Fruit fly (Drosophila melanogaster) whole organism, embryonic: ENCODE measurements around the gene CG6610.

Experiments used
- Ada2b ChIP-seq: fragments of 200-800 bp; sonication (Bioruptor generic); IDR thresholded peaks from 2 replicates; pipeline ENCODE4 v1.3.6; 2022; ENCODE audit warnings: missing biosample characterization, missing genetic modification characterization
- Atf-2 ChIP-seq: fragments of 200-800 bp; sonication (Bioruptor generic); optimal IDR thresholded peaks from 2 replicates; lab custom pipeline; 2016; ENCODE audit warnings: missing biosample characterization, missing genetic modification characterization
- Bgb ChIP-seq: fragments of 200-800 bp; sonication (Bioruptor generic); IDR thresholded peaks from 2 replicates; pipeline ENCODE4 v1.3.6; 2022; ENCODE audit warnings: missing biosample characterization, missing genetic modification characterization; ENCODE audit not compliant: partially characterized antibody
- Bteb2 ChIP-seq: fragments of 200-800 bp; sonication (Bioruptor generic); optimal IDR thresholded peaks from 2 replicates; lab custom pipeline; 2016; ENCODE audit warnings: missing biosample characterization, missing genetic modification characterization
- CG11560 ChIP-seq: fragments of 200-800 bp; sonication (Bioruptor generic); IDR thresholded peaks from 3 replicates; pipeline ENCODE4 v1.3.6; 2022; ENCODE audit warnings: missing biosample characterization, missing genetic modification characterization
- CG12299 ChIP-seq: fragments of 200-800 bp; sonication (Bioruptor generic); optimal IDR thresholded peaks from 2 replicates; lab custom pipeline; 2018; ENCODE audit warnings: missing biosample characterization, mild to moderate bottlenecking, missing genetic modification characterization
- CG12391 ChIP-seq: fragments of 200-800 bp; sonication (Bioruptor generic); optimal IDR thresholded peaks from 3 replicates; lab custom pipeline; 2018; ENCODE audit warnings: missing biosample characterization, mild to moderate bottlenecking, missing genetic modification characterization, moderate library complexity
- CG12942 ChIP-seq: fragments of 200-800 bp; sonication (Bioruptor generic); optimal IDR thresholded peaks from 3 replicates; lab custom pipeline; 2016; ENCODE audit warnings: missing biosample characterization, missing genetic modification characterization
- CG15011 ChIP-seq: fragments of 200-800 bp; sonication (Bioruptor generic); optimal IDR thresholded peaks from 3 replicates; lab custom pipeline; 2018; ENCODE audit warnings: missing biosample characterization, mild to moderate bottlenecking, missing genetic modification characterization
- CG17186 ChIP-seq: fragments of 200-800 bp; sonication (Bioruptor generic); optimal IDR thresholded peaks from 3 replicates; lab custom pipeline; 2017; ENCODE audit warnings: missing biosample characterization, missing genetic modification reagents, missing genetic modification characterization
- CG30020 ChIP-seq: fragments of 200-800 bp; optimal IDR thresholded peaks from 2 replicates; lab custom pipeline; 2019; ENCODE audit warnings: missing biosample characterization, mild to moderate bottlenecking, missing genetic modification characterization, moderate library complexity
- CG33557 ChIP-seq: fragments of 200-800 bp; sonication (Bioruptor generic); optimal IDR thresholded peaks from 2 replicates; lab custom pipeline; 2019; ENCODE audit warnings: missing biosample characterization, mild to moderate bottlenecking, missing genetic modification characterization, moderate library complexity
- CG34224 ChIP-seq: fragments of 200-800 bp; sonication (Bioruptor generic); IDR thresholded peaks from 3 replicates; pipeline ENCODE4 v1.3.6; 2022; ENCODE audit warnings: missing biosample characterization, missing genetic modification characterization; ENCODE audit not compliant: partially characterized antibody
- CG34422 ChIP-seq: fragments of 200-800 bp; sonication (Bioruptor generic); IDR thresholded peaks from 3 replicates; pipeline ENCODE4 v1.3.6; 2022; ENCODE audit warnings: missing biosample characterization, missing genetic modification characterization
- CG4328 ChIP-seq: fragments of 200-800 bp; sonication (Bioruptor generic); optimal IDR thresholded peaks from 3 replicates; lab custom pipeline; 2017; ENCODE audit warnings: missing biosample characterization, missing genetic modification reagents, missing genetic modification characterization
- CG6854 ChIP-seq: fragments of 200-800 bp; sonication (Bioruptor generic); optimal IDR thresholded peaks from 3 replicates; lab custom pipeline; 2017; ENCODE audit warnings: missing biosample characterization, mild to moderate bottlenecking, missing genetic modification characterization
- CG7271 ChIP-seq: fragments of 200-800 bp; sonication (Bioruptor generic); optimal IDR thresholded peaks from 2 replicates; lab custom pipeline; 2018; ENCODE audit warnings: missing biosample characterization, mild to moderate bottlenecking, missing genetic modification characterization, moderate library complexity
- CG7786 ChIP-seq: fragments of 200-800 bp; sonication (Bioruptor generic); optimal IDR thresholded peaks from 2 replicates; lab custom pipeline; 2016; ENCODE audit warnings: missing biosample characterization, missing genetic modification characterization
- CG9437 ChIP-seq: fragments of 200-800 bp; sonication (Bioruptor generic); optimal IDR thresholded peaks from 2 replicates; lab custom pipeline; 2018; ENCODE audit warnings: missing biosample characterization, mild to moderate bottlenecking, missing genetic modification characterization
- CG9727 ChIP-seq: fragments of 200-800 bp; sonication (Bioruptor generic); optimal IDR thresholded peaks from 3 replicates; lab custom pipeline; 2017; ENCODE audit warnings: missing biosample characterization, mild to moderate bottlenecking, missing genetic modification characterization
- CG9876 ChIP-seq: fragments of 200-800 bp; sonication (Bioruptor generic); optimal IDR thresholded peaks from 2 replicates; lab custom pipeline; 2016; ENCODE audit warnings: missing biosample characterization, missing genetic modification characterization
- Dek ChIP-seq: fragments of 200-800 bp; sonication (Bioruptor generic); optimal IDR thresholded peaks from 3 replicates; lab custom pipeline; 2019; ENCODE audit warnings: missing biosample characterization, mild to moderate bottlenecking, missing genetic modification characterization, moderate library complexity
- ERR ChIP-seq: fragments of 200-800 bp; sonication (Bioruptor generic); optimal IDR thresholded peaks from 2 replicates; lab custom pipeline; 2016; ENCODE audit warnings: missing biosample characterization, missing genetic modification characterization
- Elba2 ChIP-seq: fragments of 200-800 bp; sonication (Bioruptor generic); optimal IDR thresholded peaks from 3 replicates; lab custom pipeline; 2016; ENCODE audit warnings: missing biosample characterization, missing genetic modification characterization
- GATAe ChIP-seq: fragments of 200-800 bp; sonication (Bioruptor generic); conservative IDR thresholded peaks from 2 replicates; pipeline ENCODE4 v1.3.6; 2022; ENCODE audit warnings: missing biosample characterization, missing genetic modification characterization
- HLH4C ChIP-seq: fragments of 200-800 bp; sonication (Bioruptor generic); IDR thresholded peaks from 3 replicates; pipeline ENCODE4 v1.3.6; 2022; ENCODE audit warnings: missing biosample characterization, missing genetic modification characterization; ENCODE audit not compliant: partially characterized antibody
- Hr78 ChIP-seq, 2 experiments: fragments of 200-800 bp in 1 of 2; fragments of >200 bp in 1 of 2; sonication (Bioruptor generic) in 1 of 2; optimal IDR thresholded peaks; 2 replicates each; lab custom pipeline; 2017 to 2019; ENCODE audit warnings: missing biosample characterization in 2 of 2, missing genetic modification characterization in 2 of 2, mild to moderate bottlenecking in 1 of 2, moderate library complexity in 1 of 2
- NC2α ChIP-seq: fragments of 200-800 bp; sonication (Bioruptor generic); optimal IDR thresholded peaks from 2 replicates; lab custom pipeline; 2016; ENCODE audit warnings: missing biosample characterization, missing genetic modification characterization
- Oli ChIP-seq: fragments of 200-800 bp; sonication (Bioruptor generic); optimal IDR thresholded peaks from 2 replicates; lab custom pipeline; 2018; ENCODE audit warnings: missing biosample characterization, mild to moderate bottlenecking, missing genetic modification characterization, moderate library complexity
- Sox102F ChIP-seq: fragments of 200-800 bp; sonication (Bioruptor generic); optimal IDR thresholded peaks from 2 replicates; lab custom pipeline; 2018; ENCODE audit warnings: missing biosample characterization, mild to moderate bottlenecking, missing genetic modification characterization, moderate library complexity
- Stat92E ChIP-seq, 3 experiments: fragments of >200 bp in 2 of 3; fragments of 200-800 bp in 1 of 3; sonication (Bioruptor generic) in 1 of 3; optimal IDR thresholded peaks; 2 replicates each; lab custom pipeline; 2017 to 2019; ENCODE audit warnings: missing biosample characterization in 3 of 3, missing genetic modification characterization in 3 of 3, mild to moderate bottlenecking in 1 of 3, moderate library complexity in 1 of 3
- Tbp ChIP-seq: fragments of >200 bp; optimal IDR thresholded peaks from 2 replicates; lab custom pipeline; 2018; ENCODE audit warnings: missing biosample characterization, missing genetic modification characterization
- br ChIP-seq: fragments of >200 bp; optimal IDR thresholded peaks from 2 replicates; lab custom pipeline; 2017
- chn ChIP-seq: fragments of 200-800 bp; sonication (Bioruptor generic); optimal IDR thresholded peaks from 2 replicates; lab custom pipeline; 2016; ENCODE audit warnings: missing biosample characterization, missing genetic modification characterization
- dpn ChIP-seq, 2 experiments: fragments of 200-800 bp; sonication (Bioruptor generic); optimal IDR thresholded peaks; 3 replicates each; lab custom pipeline; 2016; ENCODE audit warnings: missing biosample characterization in 2 of 2, missing genetic modification characterization in 2 of 2
- en ChIP-seq: fragments of 200-800 bp; sonication (Bioruptor generic); optimal IDR thresholded peaks from 2 replicates; lab custom pipeline; 2016; ENCODE audit warnings: missing biosample characterization, missing genetic modification characterization
- fd64A ChIP-seq: fragments of 200-800 bp; sonication (Bioruptor generic); optimal IDR thresholded peaks from 3 replicates; lab custom pipeline; 2018; ENCODE audit warnings: missing biosample characterization, mild to moderate bottlenecking, missing genetic modification characterization
- ftz-f1 ChIP-seq: fragments of 200-800 bp; sonication (Bioruptor generic); optimal IDR thresholded peaks from 2 replicates; lab custom pipeline; 2016; ENCODE audit warnings: missing biosample characterization, missing genetic modification characterization
- gsb ChIP-seq: fragments of 200-800 bp; sonication (Bioruptor generic); IDR thresholded peaks from 2 replicates; pipeline ENCODE4 v1.3.6; 2022; ENCODE audit warnings: missing biosample characterization, missing genetic modification characterization
- gsb-n ChIP-seq: fragments of 200-800 bp; sonication (Bioruptor generic); optimal IDR thresholded peaks from 3 replicates; lab custom pipeline; 2018; ENCODE audit warnings: missing biosample characterization, mild to moderate bottlenecking, missing genetic modification characterization
- hb ChIP-seq: fragments of 200-800 bp; sonication (Bioruptor generic); IDR thresholded peaks from 3 replicates; pipeline ENCODE4 v1.3.6; 2022; ENCODE audit warnings: missing biosample characterization, missing genetic modification characterization; ENCODE audit not compliant: partially characterized antibody
- insv ChIP-seq, 2 experiments: fragments of 200-800 bp; sonication (Bioruptor generic); optimal IDR thresholded peaks; 3 replicates each; lab custom pipeline; 2016 to 2018; ENCODE audit warnings: missing biosample characterization in 2 of 2, missing genetic modification characterization in 2 of 2
- kay ChIP-seq: fragments of 200-800 bp; sonication (Bioruptor generic); optimal IDR thresholded peaks from 2 replicates; lab custom pipeline; 2016; ENCODE audit warnings: missing biosample characterization, missing genetic modification characterization
- ken ChIP-seq: fragments of 200-800 bp; sonication (Bioruptor generic); IDR thresholded peaks from 3 replicates; pipeline ENCODE4 v1.3.6; 2022; ENCODE audit warnings: missing biosample characterization, missing genetic modification characterization
- klu ChIP-seq: fragments of 200-800 bp; sonication (Bioruptor generic); IDR thresholded peaks from 2 replicates; pipeline ENCODE4 v1.3.6; 2022; ENCODE audit warnings: missing biosample characterization, missing genetic modification characterization
- maf-S ChIP-seq: fragments of 200-800 bp; sonication (Bioruptor generic); optimal IDR thresholded peaks from 2 replicates; lab custom pipeline; 2016; ENCODE audit warnings: missing biosample characterization, missing genetic modification characterization
- otp ChIP-seq: fragments of 200-800 bp; sonication (Bioruptor generic); IDR thresholded peaks from 3 replicates; pipeline ENCODE4, ENCODE4 v1.3.6; 2022; ENCODE audit warnings: missing biosample characterization, missing genetic modification characterization
- pb ChIP-seq: fragments of 200-800 bp; sonication (Bioruptor generic); optimal IDR thresholded peaks from 3 replicates; lab custom pipeline; 2016; ENCODE audit warnings: missing biosample characterization, missing genetic modification characterization
- pzg ChIP-seq: fragments of 200-800 bp; sonication (Bioruptor generic); optimal IDR thresholded peaks from 3 replicates; lab custom pipeline; 2018; ENCODE audit warnings: missing biosample characterization, mild to moderate bottlenecking, missing genetic modification characterization, moderate library complexity
- twi ChIP-seq: fragments of 200-800 bp; optimal IDR thresholded peaks from 2 replicates; lab custom pipeline; 2019; ENCODE audit warnings: missing biosample characterization, mild to moderate bottlenecking, missing genetic modification characterization, moderate library complexity
- zfh1 ChIP-seq: fragments of 200-800 bp; sonication (Bioruptor generic); IDR thresholded peaks from 3 replicates; pipeline ENCODE4 v1.3.6; 2022; ENCODE audit warnings: missing biosample characterization, missing genetic modification characterization

Gene CG6610

dm6 chr3L:6094697-6095096, 19.4 kb downstream of the CG6610 start, which contains the start of the genes CG10467 and loj (continued):
- TF ChIP-seq CG12942 (GFP tag; lab: Kevin White, UChicago) (peak; percentile 98), otp (GFP tag; lab: Robert Waterston, UW) (peak; percentile 94), Bgb (GFP tag; lab: Robert Waterston, UW) (peak; percentile 59), CG12391 (tag; lab: Kevin White, UChicago) (peak; percentile 97), NC2α (no peak), dpn (GFP tag; optimal IDR thresholded peaks at IDR 0.05; lab: Kevin White, UChicago) (peak; percentile 80 to 98), CG11560 (tag; lab: Robert Waterston, UW) (peak; percentile 91), Sox102F (GFP tag; lab: Kevin White, UChicago) (peak; percentile 97), insv (GFP tag; optimal IDR thresholded peaks at IDR 0.05; lab: Kevin White, UChicago) (peak in 1 of 2 experiments; percentile 63), Tbp (GFP tag; lab: Kevin White, UChicago) (no peak), CG15011 (GFP tag; lab: Kevin White, UChicago) (peak; percentile 81), hb (GFP tag; lab: Robert Waterston, UW) (peak; percentile 46), CG17186 (GFP tag; lab: Kevin White, UChicago) (peak; percentile 48), en (GFP tag; lab: Kevin White, UChicago) (peak; percentile 44), CG7271 (tag; lab: Kevin White, UChicago) (peak; percentile 94), ftz-f1 (GFP tag; lab: Kevin White, UChicago) (no peak), br (lab: Kevin White, UChicago) (no peak), chn (GFP tag; lab: Kevin White, UChicago) (peak; percentile 91), CG12299 (tag; lab: Kevin White, UChicago) (peak; percentile 81), Hr78 (GFP tag; optimal IDR thresholded peaks at IDR 0.05; lab: Kevin White, UChicago) (no peak), Atf-2 (GFP tag; lab: Kevin White, UChicago) (peak; percentile 60), klu (GFP tag; lab: Robert Waterston, UW) (peak; percentile 97), kay (GFP tag; lab: Kevin White, UChicago) (peak; percentile 92), Oli (tag; lab: Kevin White, UChicago) (peak; percentile 95), GATAe (GFP tag; lab: Robert Waterston, UW) (peak; percentile 92), ERR (GFP tag; lab: Kevin White, UChicago) (peak; percentile 16), CG33557 (GFP tag; lab: Kevin White, UChicago) (peak; percentile 92), Bteb2 (GFP tag; lab: Kevin White, UChicago) (peak; percentile 90), zfh1 (peak; percentile 97), CG7786 (GFP tag; lab: Kevin White, UChicago) (peak; percentile 83), fd64A (GFP tag; lab: Kevin White, UChicago) (peak; percentile 36), CG6854 (GFP tag; lab: Kevin White, UChicago) (peak; percentile 26), CG30020 (peak; percentile 87), gsb-n (tag; lab: Kevin White, UChicago) (peak; percentile 94), twi (tag; lab: Kevin White, UChicago) (peak; percentile 94), CG9876 (GFP tag; lab: Kevin White, UChicago) (peak; percentile 79), Ada2b (GFP tag; lab: Robert Waterston, UW) (peak; percentile 94), pzg (GFP tag; lab: Kevin White, UChicago) (peak; percentile 63), gsb (GFP tag; lab: Robert Waterston, UW) (peak; percentile 90), CG9727 (GFP tag; lab: Kevin White, UChicago) (peak; percentile 96), CG34422 (GFP tag; lab: Robert Waterston, UW) (peak; percentile 98), Dek (tag; lab: Kevin White, UChicago) (peak; percentile 93), pb (GFP tag; lab: Kevin White, UChicago) (peak; percentile 2), ken (GFP tag; lab: Robert Waterston, UW) (peak; percentile 97), Elba2 (peak; percentile 61), Stat92E (GFP tag; optimal IDR thresholded peaks at IDR 0.05; lab: Kevin White, UChicago) (peak in 1 of 3 experiments; percentile 86), CG4328 (GFP tag; lab: Kevin White, UChicago) (peak; percentile 91), CG9437 (peak; percentile 84), maf-S (GFP tag; lab: Kevin White, UChicago) (peak; percentile 69), HLH4C (peak; percentile 59), CG34224 (peak; percentile 53; the same call in 1 of the 3 replicates)
